Worm (Caenorhabditis elegans) whole organism, late embryonic: ENCODE measurements around the gene mrpl-10.

Experiments
- K09A11.1 ChIP-seq: sonication (generic microtip); optimal IDR thresholded peaks from 2 replicates; lab custom pipeline; 2017; ENCODE audit warnings: antibody characterized with exemption, mild to moderate bottlenecking, missing genetic modification characterization, missing compliant biosample characterization; ENCODE audit not compliant: insufficient read depth
- ama-1 ChIP-seq: fragments of 150-350 bp; optimal IDR thresholded peaks from 2 replicates; lab custom pipeline; 2014
- ceh-22 ChIP-seq: sonication (generic microtip); optimal IDR thresholded peaks from 2 replicates; lab custom pipeline; 2017; ENCODE audit warnings: missing biosample characterization, missing genetic modification characterization
- ceh-34 ChIP-seq: sonication (generic microtip); optimal IDR thresholded peaks from 2 replicates; lab custom pipeline; 2016; ENCODE audit warnings: mild to moderate bottlenecking, missing genetic modification characterization, missing compliant biosample characterization
- ceh-9 ChIP-seq: sonication (generic microtip); optimal IDR thresholded peaks from 2 replicates; lab custom pipeline; 2016; ENCODE audit warnings: mild to moderate bottlenecking, missing genetic modification characterization, inconsistent platforms, missing compliant biosample characterization
- ets-4 ChIP-seq: sonication (generic microtip); optimal IDR thresholded peaks from 2 replicates; lab custom pipeline; 2016; ENCODE audit warnings: missing genetic modification characterization, missing compliant biosample characterization
- nhr-11 ChIP-seq: fragments of 150-350 bp; optimal IDR thresholded peaks from 2 replicates; lab custom pipeline; 2014; ENCODE audit warnings: missing biosample characterization, missing genetic modification characterization
- sox-4 ChIP-seq: sonication (generic microtip); optimal IDR thresholded peaks from 2 replicates; lab custom pipeline; 2017; ENCODE audit warnings: mild to moderate bottlenecking, missing genetic modification characterization, inconsistent platforms, missing compliant biosample characterization
- tbx-2 ChIP-seq: sonication (generic microtip); optimal IDR thresholded peaks from 2 replicates; lab custom pipeline; 2016; ENCODE audit warnings: missing genetic modification characterization, missing compliant biosample characterization
- unc-55 ChIP-seq: sonication (generic microtip); optimal IDR thresholded peaks from 2 replicates; lab custom pipeline; 2017; ENCODE audit warnings: missing biosample characterization, missing genetic modification reagents, missing genetic modification characterization
- unc-86 ChIP-seq: sonication (generic microtip); optimal IDR thresholded peaks from 2 replicates; lab custom pipeline; 2016; ENCODE audit warnings: missing genetic modification characterization, missing compliant biosample characterization

DNA sequence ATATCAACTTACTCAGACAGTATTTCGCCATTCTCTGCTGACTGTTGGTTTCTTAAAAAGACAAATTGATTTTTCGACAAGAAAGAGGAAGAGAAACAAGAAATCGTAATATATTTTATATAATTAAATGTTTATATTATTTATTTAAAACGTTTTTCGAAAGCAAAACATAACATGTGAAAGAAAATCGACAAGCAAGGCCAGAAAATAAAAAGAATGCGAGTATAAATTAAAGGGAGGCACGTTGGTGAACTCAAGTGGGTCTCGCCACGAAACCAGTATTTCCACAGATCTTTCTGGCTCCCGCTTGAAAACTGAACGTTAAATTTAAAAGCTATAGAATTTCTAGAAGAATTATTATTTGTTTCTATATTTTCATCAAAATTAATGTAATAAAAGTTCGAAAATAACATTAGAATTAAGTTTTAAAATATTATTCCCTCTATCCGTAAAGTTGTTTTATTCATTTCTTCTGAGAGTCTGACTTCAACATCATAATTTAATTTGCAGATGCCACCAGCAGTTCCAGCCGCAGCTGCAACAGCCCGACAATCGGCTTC, 4.9 kb upstream of the mrpl-10 start, which contains the start of the genes nst-1 and cct-4:
- TF ChIP-seq ceh-22 (tag; lab: Kevin White, UChicago) (no peak), nhr-11 (tag; lab: Kevin White, UChicago) (no peak), sox-4 (tag; lab: Kevin White, UChicago) (no peak), ceh-9 (no peak), ama-1 (lab: Kevin White, UChicago) (no peak), ets-4 (tag; lab: Kevin White, UChicago) (no peak), tbx-2 (no peak), K09A11.1 (tag; lab: Kevin White, UChicago) (no peak), ceh-34 (tag; lab: Kevin White, UChicago) (no peak), unc-55 (GFP tag; lab: Kevin White, UChicago) (no peak), unc-86 (tag; lab: Kevin White, UChicago) (no peak)
